Worm (Caenorhabditis elegans) whole organism, L1 larva: Measurements from ENCODE around the gene K06B4.4.

Experiments
- C34B4.2 ChIP-seq: sonication (generic microtip); optimal IDR thresholded peaks from 2 replicates; lab custom pipeline; 2017; ENCODE audit warnings: mild to moderate bottlenecking, missing genetic modification characterization, missing compliant biosample characterization
- F16B12.6 ChIP-seq: fragments of 150-350 bp; optimal IDR thresholded peaks from 2 replicates; lab custom pipeline; 2014; ENCODE audit warnings: missing biosample characterization, missing genetic modification characterization
- Y116A8C.19 ChIP-seq: sonication (generic microtip); optimal IDR thresholded peaks from 2 replicates; lab custom pipeline; 2016; ENCODE audit warnings: missing compliant biosample characterization, missing genetic modification characterization, borderline replicate concordance
- aly-2 ChIP-seq: fragments of 150-350 bp; optimal IDR thresholded peaks from 2 replicates; lab custom pipeline; 2014; ENCODE audit warnings: missing biosample characterization, missing genetic modification characterization
- blmp-1 ChIP-seq: fragments of 150-350 bp; optimal IDR thresholded peaks from 2 replicates; lab custom pipeline; 2014; ENCODE audit warnings: missing biosample characterization, missing genetic modification characterization
- ceh-63 ChIP-seq: fragments of 200-800 bp; sonication (Bioruptor generic); optimal IDR thresholded peaks from 2 replicates; lab custom pipeline; 2018; ENCODE audit warnings: mild to moderate bottlenecking, missing genetic modification characterization, missing compliant biosample characterization
- ceh-90 ChIP-seq: sonication (generic microtip); optimal IDR thresholded peaks from 2 replicates; lab custom pipeline; 2016; ENCODE audit warnings: missing genetic modification characterization, missing compliant biosample characterization
- ces-1 ChIP-seq: fragments of 150-350 bp; optimal IDR thresholded peaks from 2 replicates; lab custom pipeline; 2014; ENCODE audit warnings: missing biosample characterization, missing genetic modification reagents, missing genetic modification characterization
- efl-1 ChIP-seq, 4 experiments: fragments of 150-350 bp; optimal IDR thresholded peaks in 3 of 4; peaks in 1 of 4; 1 replicate in 1 of 4; 2 replicates in 3 of 4; lab custom pipeline; 2014; ENCODE audit warnings: missing biosample characterization in 2 of 4, missing genetic modification characterization in 2 of 4, missing genetic modification reagents in 2 of 4
- efl-3 ChIP-seq: fragments of 200-800 bp; sonication (Bioruptor generic); optimal IDR thresholded peaks from 2 replicates; lab custom pipeline; 2018; ENCODE audit warnings: mild to moderate bottlenecking, missing genetic modification characterization, missing compliant biosample characterization
- elt-2 ChIP-seq: sonication (generic microtip); optimal IDR thresholded peaks from 2 replicates; lab custom pipeline; 2016; ENCODE audit warnings: missing genetic modification characterization, mild to moderate bottlenecking, inconsistent platforms, missing compliant biosample characterization, missing genetic modification reagents
- elt-3 ChIP-seq, 6 experiments: fragments of 150-350 bp in 1 of 6; sonication (generic microtip); optimal IDR thresholded peaks; 2 replicates each; lab custom pipeline; 2017 to 2018; ENCODE audit warnings: missing biosample characterization in 6 of 6, missing genetic modification characterization in 6 of 6, inconsistent platforms in 1 of 6
- fkh-4 ChIP-seq: sonication (generic microtip); optimal IDR thresholded peaks from 2 replicates; lab custom pipeline; 2016; ENCODE audit warnings: missing compliant biosample characterization, missing genetic modification characterization, borderline replicate concordance
- fkh-8 ChIP-seq: sonication (generic microtip); optimal IDR thresholded peaks from 2 replicates; lab custom pipeline; 2016; ENCODE audit warnings: mild to moderate bottlenecking, missing genetic modification characterization, missing compliant biosample characterization
- hlh-17 ChIP-seq: fragments of 200-800 bp; sonication (Bioruptor generic); optimal IDR thresholded peaks from 2 replicates; lab custom pipeline; 2018; ENCODE audit warnings: missing genetic modification characterization, mild to moderate bottlenecking, missing compliant biosample characterization, moderate library complexity, borderline replicate concordance
- hlh-4 ChIP-seq: sonication (generic microtip); optimal IDR thresholded peaks from 2 replicates; lab custom pipeline; 2016; ENCODE audit warnings: mild to moderate bottlenecking, missing genetic modification characterization, missing compliant biosample characterization
- isw-1 ChIP-seq: fragments of 200-800 bp; sonication (Bioruptor generic); IDR thresholded peaks from 2 replicates; pipeline ENCODE4 v1.3.6; 2022; ENCODE audit warnings: missing genetic modification characterization, missing compliant biosample characterization
- lin-13 ChIP-seq: fragments of 150-350 bp; optimal IDR thresholded peaks from 2 replicates; lab custom pipeline; 2014; ENCODE audit warnings: missing biosample characterization, missing genetic modification reagents, missing genetic modification characterization
- lin-14 ChIP-seq: fragments of 200-800 bp; sonication (Bioruptor generic); optimal IDR thresholded peaks from 2 replicates; lab custom pipeline; 2018; ENCODE audit warnings: mild to moderate bottlenecking, missing genetic modification characterization, moderate library complexity, missing compliant biosample characterization
- lin-15B ChIP-seq: fragments of 150-350 bp; sonication (generic microtip); optimal IDR thresholded peaks from 3 replicates; lab custom pipeline; 2014; ENCODE audit warnings: missing biosample characterization, missing genetic modification characterization
- lin-35 ChIP-seq, 2 experiments: fragments of 150-350 bp; optimal IDR thresholded peaks; 2 replicates each; lab custom pipeline; 2014; ENCODE audit warnings: missing biosample characterization in 2 of 2, missing genetic modification characterization in 2 of 2, missing genetic modification reagents in 2 of 2
- lsy-2 ChIP-seq, 2 experiments: fragments of 150-350 bp; optimal IDR thresholded peaks; 2 replicates each; lab custom pipeline; 2014; ENCODE audit warnings: missing biosample characterization in 2 of 2, missing genetic modification characterization in 2 of 2
- mef-2 ChIP-seq: fragments of 150-350 bp; optimal IDR thresholded peaks from 2 replicates; lab custom pipeline; 2014; ENCODE audit warnings: missing biosample characterization, missing genetic modification characterization
- nhr-12 ChIP-seq: sonication (generic microtip); optimal IDR thresholded peaks from 2 replicates; lab custom pipeline; 2017; ENCODE audit warnings: missing biosample characterization, missing genetic modification characterization
- nhr-19 ChIP-seq: fragments of 200-800 bp; sonication (Bioruptor generic); conservative IDR thresholded peaks from 2 replicates; pipeline ENCODE4 v1.3.6; 2022; ENCODE audit warnings: missing genetic modification characterization, missing compliant biosample characterization
- nhr-20 ChIP-seq: sonication (generic microtip); optimal IDR thresholded peaks from 2 replicates; lab custom pipeline; 2016; ENCODE audit warnings: mild to moderate bottlenecking, missing genetic modification characterization, missing compliant biosample characterization
- nhr-47 ChIP-seq: sonication (generic microtip); optimal IDR thresholded peaks from 2 replicates; lab custom pipeline; 2016; ENCODE audit warnings: mild to moderate bottlenecking, missing genetic modification characterization, moderate library complexity, missing compliant biosample characterization
- nhr-71 ChIP-seq: sonication (generic microtip); optimal IDR thresholded peaks from 2 replicates; lab custom pipeline; 2016; ENCODE audit warnings: mild to moderate bottlenecking, missing genetic modification characterization, moderate library complexity, missing compliant biosample characterization
- nhr-85 ChIP-seq: sonication (generic microtip); peaks from one replicate; lab custom pipeline; 2016; ENCODE audit warnings: missing genetic modification characterization, inconsistent platforms, missing compliant biosample characterization
- nhr-90 ChIP-seq: sonication (generic microtip); optimal IDR thresholded peaks from 2 replicates; lab custom pipeline; 2016; ENCODE audit warnings: mild to moderate bottlenecking, missing genetic modification characterization, missing compliant biosample characterization; ENCODE audit not compliant: poor library complexity
- pag-3 ChIP-seq: sonication (generic microtip); optimal IDR thresholded peaks from 2 replicates; lab custom pipeline; 2017; ENCODE audit warnings: missing genetic modification characterization, mild to moderate bottlenecking, missing compliant biosample characterization, antibody characterized with exemption, borderline replicate concordance; ENCODE audit not compliant: insufficient read depth
- rnt-1 ChIP-seq: sonication (generic microtip); optimal IDR thresholded peaks from 2 replicates; lab custom pipeline; 2016; ENCODE audit warnings: mild to moderate bottlenecking, missing genetic modification characterization, moderate library complexity, missing compliant biosample characterization
- skn-1 ChIP-seq: fragments of 150-350 bp; optimal IDR thresholded peaks from 2 replicates; lab custom pipeline; 2014; ENCODE audit warnings: missing biosample characterization, missing genetic modification characterization
- sox-4 ChIP-seq: sonication (generic microtip); optimal IDR thresholded peaks from 2 replicates; lab custom pipeline; 2016; ENCODE audit warnings: missing genetic modification characterization, missing compliant biosample characterization
- sup-37 ChIP-seq: fragments of 200-800 bp; sonication (Bioruptor generic); optimal IDR thresholded peaks from 2 replicates; lab custom pipeline; 2018; ENCODE audit warnings: mild to moderate bottlenecking, missing genetic modification characterization, missing compliant biosample characterization
- tlp-1 ChIP-seq: fragments of 150-350 bp; optimal IDR thresholded peaks from 2 replicates; lab custom pipeline; 2014; ENCODE audit warnings: missing biosample characterization, missing genetic modification characterization
- vab-15 ChIP-seq: sonication (generic microtip); optimal IDR thresholded peaks from 2 replicates; lab custom pipeline; 2017; ENCODE audit warnings: missing genotype, mild to moderate bottlenecking, missing genetic modification characterization, missing compliant biosample characterization
- xbp-1 ChIP-seq: sonication (generic microtip); optimal IDR thresholded peaks from 2 replicates; lab custom pipeline; 2016; ENCODE audit warnings: missing genetic modification characterization, missing compliant biosample characterization

K06B4.4 gene

DNA sequence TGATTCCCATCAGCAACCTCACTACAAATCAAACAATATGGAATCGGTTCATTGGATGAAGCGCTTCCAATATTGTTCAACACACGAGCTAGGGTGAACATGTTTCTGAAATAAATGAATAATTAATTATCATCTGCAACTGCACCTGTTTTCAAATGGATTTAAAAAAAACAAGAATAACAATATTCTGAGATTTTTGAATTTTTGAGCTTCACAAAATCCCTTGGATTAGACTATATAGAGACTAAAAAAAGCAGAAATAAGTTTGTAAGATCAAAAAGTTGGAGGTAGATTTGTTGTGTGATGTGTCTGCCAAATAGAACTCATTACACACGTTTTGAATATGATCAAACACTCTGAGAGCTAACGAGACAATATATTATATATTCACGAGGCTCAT is 30.8 kb downstream of the K06B4.4 start, which contains the start of gene nhr-199:
Gene nhr-199, minus strand, starts transcription at position 101 of the 400 bp plus-strand sequence.
- TF ChIP-seq ceh-90 (no peak), ceh-63 (GFP tag; lab: Kevin White, UChicago) (no peak), elt-2 (tag; lab: Kevin White, UChicago) (no peak), sox-4 (no peak), hlh-4 (tag; lab: Kevin White, UChicago) (no peak), nhr-20 (tag; lab: Kevin White, UChicago) (no peak), nhr-85 (no peak), Y116A8C.19 (no peak), nhr-47 (tag; lab: Kevin White, UChicago) (no peak), nhr-90 (tag; lab: Kevin White, UChicago) (no peak), nhr-12 (tag; lab: Kevin White, UChicago) (no peak), lin-15B (tag; lab: Kevin White, UChicago) (no peak), xbp-1 (no peak), aly-2 (tag; lab: Kevin White, UChicago) (no peak), rnt-1 (tag; lab: Kevin White, UChicago) (no peak), tlp-1 (tag; lab: Kevin White, UChicago) (no peak)

DNA sequence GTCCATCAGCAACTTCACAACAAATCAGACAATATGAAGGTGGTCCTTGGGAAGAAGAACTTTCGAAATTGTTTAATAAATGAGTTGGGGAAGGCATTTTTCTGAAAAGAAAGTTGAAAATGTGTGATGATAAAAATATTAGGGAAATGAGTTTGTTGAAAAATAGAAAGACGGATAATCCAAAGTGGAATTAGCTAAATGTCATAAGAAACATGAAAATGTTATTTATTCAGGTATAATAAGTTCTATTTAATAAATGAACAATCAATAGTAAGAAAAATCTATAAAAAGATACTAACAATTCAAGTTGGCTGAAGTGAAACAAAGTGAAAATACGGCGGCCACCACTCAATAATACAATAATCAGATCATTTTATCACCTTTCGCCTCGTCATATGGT is 33.3 kb downstream of the K06B4.4 start, which contains the start of gene nhr-53:
Gene nhr-53, minus strand, starts transcription at position 101 of the 400 bp plus-strand sequence.
- TF ChIP-seq fkh-4 (tag; lab: Kevin White, UChicago): no peak
- no peak for TF ChIP-seq efl-1 (optimal IDR thresholded peaks at IDR 0.05; lab: Kevin White, UChicago)
- TF ChIP-seq efl-1 (GFP tag; optimal IDR thresholded peaks at IDR 0.05 in 1 of 2; lab: Kevin White, UChicago): peak in 1 of 2 experiments; percentile 30
- TF ChIP-seq isw-1 (GFP tag; lab: Robert Waterston, UW): no peak
- no peak for TF ChIP-seq C34B4.2 (tag; lab: Kevin White, UChicago)
- TF ChIP-seq mef-2 (tag; lab: Kevin White, UChicago): no peak

DNA sequence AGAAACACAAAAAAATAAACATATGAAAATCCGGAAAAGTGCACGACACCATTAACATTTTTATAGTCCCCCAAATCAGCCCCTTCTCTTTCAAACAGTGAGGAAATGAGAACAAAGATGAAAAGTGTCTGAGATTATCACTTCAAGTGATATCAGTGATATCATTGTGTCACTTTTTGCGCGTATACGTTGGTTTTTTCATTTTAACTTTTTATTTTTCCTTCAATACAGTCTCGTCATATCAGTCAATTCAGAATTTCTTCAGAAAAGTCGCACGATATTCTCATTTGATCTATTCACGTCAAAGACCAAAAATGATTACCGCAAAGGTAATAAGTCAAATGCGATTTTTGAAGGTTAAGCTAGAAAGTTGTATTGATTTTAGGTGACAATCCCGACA is 35.8 kb downstream of the K06B4.4 start, which contains the start of gene twk-34:
Gene twk-34, plus strand, starts transcription at position 216 of the 400 bp plus-strand sequence.
- no peak for TF ChIP-seq lin-13
- no peak for TF ChIP-seq sox-4
- TF ChIP-seq F16B12.6 (tag; lab: Kevin White, UChicago): no peak
- no peak for TF ChIP-seq sup-37 (GFP tag; lab: Kevin White, UChicago)
- no peak for TF ChIP-seq pag-3 (tag; lab: Kevin White, UChicago)
- TF ChIP-seq nhr-85: peak; percentile 29
- TF ChIP-seq ces-1 (GFP tag; lab: Kevin White, UChicago): no peak
- TF ChIP-seq hlh-4 (tag; lab: Kevin White, UChicago): no peak
- TF ChIP-seq skn-1: no peak
- no peak for TF ChIP-seq lin-35 (GFP tag; optimal IDR thresholded peaks at IDR 0.05; lab: Kevin White, UChicago)
- TF ChIP-seq nhr-47 (tag; lab: Kevin White, UChicago): no peak
- no peak for TF ChIP-seq vab-15
- no peak for TF ChIP-seq efl-3 (GFP tag; lab: Kevin White, UChicago)
- no peak for TF ChIP-seq hlh-17 (GFP tag; lab: Kevin White, UChicago)
- TF ChIP-seq nhr-12 (tag; lab: Kevin White, UChicago): no peak
- TF ChIP-seq blmp-1: peak; percentile 5
- TF ChIP-seq elt-3 (tag; optimal IDR thresholded peaks at IDR 0.05; lab: Kevin White, UChicago): peak in 1 of 6 experiments; percentile 51
- TF ChIP-seq nhr-19 (GFP tag; lab: Robert Waterston, UW): no peak
- TF ChIP-seq, all 84 proteins: peak for 3

DNA sequence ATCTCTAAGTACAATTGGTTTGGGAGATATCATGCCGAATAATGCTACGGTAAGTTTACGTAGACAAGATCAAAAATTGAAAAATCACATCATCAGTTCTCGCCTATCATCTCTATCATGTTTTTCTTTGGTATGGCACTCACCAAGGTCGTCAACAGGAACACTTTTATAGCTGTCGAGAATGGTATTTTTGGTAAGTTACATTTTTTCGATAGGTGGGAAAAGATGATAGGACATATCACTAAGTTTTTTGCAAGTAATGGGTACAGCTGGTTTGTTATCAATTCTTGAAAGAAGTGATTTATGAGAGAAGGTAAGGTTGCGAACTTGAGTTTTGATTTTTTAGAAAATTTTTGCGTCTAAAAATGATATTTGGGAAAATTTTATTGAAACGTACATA is 39.0 kb downstream of the K06B4.4 start:
- TF ChIP-seq nhr-90 (tag; lab: Kevin White, UChicago) (peak; percentile 11), elt-3 (tag; optimal IDR thresholded peaks at IDR 0.05; lab: Kevin White, UChicago) (peak in 5 of 6 experiments; percentile 32 to 98 (median 74)), lsy-2 (tag; optimal IDR thresholded peaks at IDR 0.05; lab: Kevin White, UChicago) (peak in 1 of 2 experiments; percentile 46), F16B12.6 (tag; lab: Kevin White, UChicago) (no peak), nhr-19 (GFP tag; lab: Robert Waterston, UW) (peak; percentile 38), lin-14 (GFP tag; lab: Kevin White, UChicago) (peak; percentile 71), pag-3 (tag; lab: Kevin White, UChicago) (peak; percentile 54), mef-2 (tag; lab: Kevin White, UChicago) (no peak), blmp-1 (peak; percentile 57), nhr-85 (peak; percentile 90), fkh-8 (tag; lab: Kevin White, UChicago) (no peak), efl-1 (optimal IDR thresholded peaks at IDR 0.05; lab: Kevin White, UChicago) (no peak), efl-1 (GFP tag; optimal IDR thresholded peaks at IDR 0.05 in 1 of 2; lab: Kevin White, UChicago) (peak in 1 of 2 experiments; percentile 21), nhr-20 (tag; lab: Kevin White, UChicago) (peak; percentile 74), nhr-71 (peak; percentile 52)
- TF ChIP-seq, all 84 proteins: peak for 11
